Worm (Caenorhabditis elegans): ENCODE data around the gene daao-1.

The daao-1 gene

ce11 chrIV:2603556-2604021 lies 10.4 kb upstream of the daao-1 start (continued):
- TF ChIP-seq skn-1 (tag; optimal IDR thresholded peaks at IDR 0.05) (peak; percentile 69), hlh-17 (GFP tag; optimal IDR thresholded peaks at IDR 0.05; ENCODE audit: borderline replicate concordance) (no peak), nhr-76 (tag; optimal IDR thresholded peaks at IDR 0.05) (no peak), dpl-1 (GFP tag; optimal IDR thresholded peaks at IDR 0.05) (peak; percentile 15 to 33 (median 29)), lin-13 (GFP tag; optimal IDR thresholded peaks at IDR 0.05) (peak; percentile 48), elt-3 (tag; optimal IDR thresholded peaks at IDR 0.05) (no peak), F16B12.6 (tag; optimal IDR thresholded peaks at IDR 0.05) (no peak), ama-1 (optimal IDR thresholded peaks at IDR 0.05) (peak; percentile 54), tlp-1 (tag; optimal IDR thresholded peaks at IDR 0.05) (no peak), nhr-90 (tag; optimal IDR thresholded peaks at IDR 0.05; ENCODE audit: poor library complexity) (no peak), pax-3 (tag; optimal IDR thresholded peaks at IDR 0.05) (no peak), ets-5 (GFP tag; IDR thresholded peaks at IDR 0.05) (no peak)

ce11 chrIV:2606572-2606971 lies 7.4 kb upstream of the daao-1 start:
- TF ChIP-seq C34B4.2 (tag; optimal IDR thresholded peaks at IDR 0.05) (no peak), efl-1 (optimal IDR thresholded peaks at IDR 0.05) (no peak), efl-1 (GFP tag; optimal IDR thresholded peaks at IDR 0.05 in 1 of 2) (peak in 1 of 2 experiments; percentile 43), sptf-1 (tag; optimal IDR thresholded peaks at IDR 0.05) (no peak), elt-2 (tag; optimal IDR thresholded peaks at IDR 0.05) (no peak)

- TF ChIP-seq lsy-2 (tag; optimal IDR thresholded peaks at IDR 0.05) (peak in 1 of 2 experiments; percentile 4), snu-23 (GFP tag; optimal IDR thresholded peaks at IDR 0.05) (no peak), ztf-4 (tag; optimal IDR thresholded peaks at IDR 0.05) (peak; percentile 49), efl-1 (optimal IDR thresholded peaks at IDR 0.05) (peak in 1 of 2 experiments; percentile 3), efl-1 (GFP tag; optimal IDR thresholded peaks at IDR 0.05 in 1 of 2) (no peak)
Observed at ce11 chrIV:2607513-2608101, 6.4 kb upstream of the daao-1 start, which contains the start of gene vamp-7. TSS of gene vamp-7 (plus strand) at chrIV:2608051.

ce11 chrIV:2610409-2610808 lies 3.6 kb upstream of the daao-1 start, which contains the start of gene Y69A2AR.32:
TSS of gene Y69A2AR.32 (plus strand) at chrIV:2610436.
- TF ChIP-seq lir-3 (tag; optimal IDR thresholded peaks at IDR 0.05; ENCODE audit: poor library complexity) = no peak
- no peak for TF ChIP-seq ets-5 (GFP tag; IDR thresholded peaks at IDR 0.05)
- TF ChIP-seq isw-1 (GFP tag; IDR thresholded peaks at IDR 0.05) = no peak
- TF ChIP-seq lin-39 (tag; optimal IDR thresholded peaks at IDR 0.05) = no peak
- TF ChIP-seq lin-15B (tag; optimal IDR thresholded peaks at IDR 0.05) = no peak

- TF ChIP-seq dpl-1 (GFP tag; optimal IDR thresholded peaks at IDR 0.05) = peak in 1 of 3 experiments; percentile 2
- peak in 1 of 2 experiments; percentile 55 for TF ChIP-seq efl-1 (optimal IDR thresholded peaks at IDR 0.05)
- TF ChIP-seq efl-1 (GFP tag; optimal IDR thresholded peaks at IDR 0.05 in 1 of 2) = no peak
- no peak for TF ChIP-seq sox-4 (tag; optimal IDR thresholded peaks at IDR 0.05)
Observed at ce11 chrIV:2610974-2611373, 3.0 kb upstream of the daao-1 start.

- TF ChIP-seq efl-1 (optimal IDR thresholded peaks at IDR 0.05) (peak; percentile 70), efl-1 (GFP tag; optimal IDR thresholded peaks at IDR 0.05 in 1 of 2) (peak; percentile 83 to 97), nhr-237 (tag; optimal IDR thresholded peaks at IDR 0.05) (no peak), xbp-1 (tag; optimal IDR thresholded peaks at IDR 0.05) (no peak), mep-1 (tag; optimal IDR thresholded peaks at IDR 0.05) (peak; percentile 23), nhr-19 (GFP tag; conservative IDR thresholded peaks at IDR 0.05) (no peak), unc-30 (tag; optimal IDR thresholded peaks at IDR 0.05) (no peak), lsy-2 (tag; optimal IDR thresholded peaks at IDR 0.05) (peak in 1 of 2 experiments; percentile 51), fkh-10 (GFP tag; optimal IDR thresholded peaks at IDR 0.05) (no peak), vab-15 (tag; optimal IDR thresholded peaks at IDR 0.05) (no peak), skn-1 (tag; optimal IDR thresholded peaks at IDR 0.05) (peak; percentile 36), nhr-76 (tag; optimal IDR thresholded peaks at IDR 0.05) (no peak), alr-1 (tag; optimal IDR thresholded peaks at IDR 0.05; ENCODE audit: borderline replicate concordance) (no peak), lin-35 (GFP tag; optimal IDR thresholded peaks at IDR 0.05) (peak; percentile 60 to 82), dpl-1 (GFP tag; optimal IDR thresholded peaks at IDR 0.05) (peak; percentile 55 to 84 (median 74))
Observed at ce11 chrIV:2613011-2613503, 937 bp upstream of the daao-1 start, which contains the start of gene Y69A2AR.28. TSS of gene Y69A2AR.28 (minus strand) at chrIV:2613061.
